Worm (Caenorhabditis elegans): ENCODE data around the gene mel-11.

Gene mel-11

ce11 chrII:9397496-9397895 is 39.2 kb downstream of the mel-11 start, which contains the start of gene Y51B9A.9:
Gene Y51B9A.9 (minus strand): TSS chrII:9397596.
- TF ChIP-seq blmp-1 (tag; optimal IDR thresholded peaks at IDR 0.05; ENCODE audit: insufficient read depth) (no peak), dmd-4 (tag; optimal IDR thresholded peaks at IDR 0.05) (no peak), lsy-2 (tag; optimal IDR thresholded peaks at IDR 0.05) (no peak), nhr-21 (tag; optimal IDR thresholded peaks at IDR 0.05) (no peak)

ce11 chrII:9398370-9398901 is 40.1 kb downstream of the mel-11 start, which contains the start of the genes Y51B9A.14 and Y51B9A.8:
Gene Y51B9A.14 (minus strand): TSS chrII:9398470.
Gene Y51B9A.8 (plus strand): TSS chrII:9398851.
- TF ChIP-seq C34F6.9 (tag; optimal IDR thresholded peaks at IDR 0.05) (no peak), nhr-6 (tag; optimal IDR thresholded peaks at IDR 0.05) (no peak), egl-27 (tag; optimal IDR thresholded peaks at IDR 0.05) (no peak), alr-1 (tag; optimal IDR thresholded peaks at IDR 0.05) (no peak), nhr-11 (tag; optimal IDR thresholded peaks at IDR 0.05) (no peak), mab-5 (tag; optimal IDR thresholded peaks at IDR 0.05) (no peak), nhr-10 (tag; optimal IDR thresholded peaks at IDR 0.05) (no peak), ZK546.5 (tag; optimal IDR thresholded peaks at IDR 0.05) (no peak), sma-3 (GFP tag; optimal IDR thresholded peaks at IDR 0.05) (no peak), nhr-77 (tag; optimal IDR thresholded peaks at IDR 0.05) (no peak), R02D3.7 (tag; optimal IDR thresholded peaks at IDR 0.05) (no peak), nhr-237 (tag; optimal IDR thresholded peaks at IDR 0.05) (no peak), nhr-21 (tag; optimal IDR thresholded peaks at IDR 0.05) (no peak), mdl-1 (tag; optimal IDR thresholded peaks at IDR 0.05) (no peak), mbf-1 (tag; optimal IDR thresholded peaks at IDR 0.05) (no peak), elt-1 (tag; optimal IDR thresholded peaks at IDR 0.05) (no peak)

ce11 chrII:9399746-9400145 is 41.4 kb downstream of the mel-11 start, which contains the start of gene Y51B9A.7:
Gene Y51B9A.7 (plus strand): TSS chrII:9400046.
- TF ChIP-seq skn-1 (tag; optimal IDR thresholded peaks at IDR 0.05) (no peak), ztf-11 (tag; optimal IDR thresholded peaks at IDR 0.05) (no peak), C34F6.9 (tag; optimal IDR thresholded peaks at IDR 0.05) (no peak), lin-13 (GFP tag; optimal IDR thresholded peaks at IDR 0.05) (no peak), mbf-1 (tag; optimal IDR thresholded peaks at IDR 0.05) (no peak), blmp-1 (tag; optimal IDR thresholded peaks at IDR 0.05; ENCODE audit: insufficient read depth) (no peak), lin-11 (tag; optimal IDR thresholded peaks at IDR 0.05) (no peak), mab-5 (tag; optimal IDR thresholded peaks at IDR 0.05) (no peak), Y55F3AM.14 (GFP tag; optimal IDR thresholded peaks at IDR 0.05) (no peak), peb-1 (tag; optimal IDR thresholded peaks at IDR 0.05) (no peak), nhr-6 (tag; optimal IDR thresholded peaks at IDR 0.05) (no peak), lsy-2 (tag; optimal IDR thresholded peaks at IDR 0.05) (no peak)

ce11 chrII:9403087-9403486 is 44.8 kb downstream of the mel-11 start, which contains the start of gene Y51B9A.6:
Gene Y51B9A.6 (minus strand): TSS chrII:9403187.
- TF ChIP-seq ztf-1 (GFP tag; conservative IDR thresholded peaks at IDR 0.05) (no peak), nhr-77 (tag; optimal IDR thresholded peaks at IDR 0.05) (no peak), lin-13 (GFP tag; optimal IDR thresholded peaks at IDR 0.05) (no peak), lin-11 (tag; optimal IDR thresholded peaks at IDR 0.05) (no peak), gmeb-1 (tag; optimal IDR thresholded peaks at IDR 0.05) (no peak), snpc-4 (tag; optimal IDR thresholded peaks at IDR 0.05) (no peak), nhr-25 (tag; optimal IDR thresholded peaks at IDR 0.05) (no peak), crh-2 (tag; optimal IDR thresholded peaks at IDR 0.05) (no peak), ceh-16 (tag; optimal IDR thresholded peaks at IDR 0.05) (no peak), sem-4 (tag; optimal IDR thresholded peaks at IDR 0.05) (no peak), lin-39 (tag; optimal IDR thresholded peaks at IDR 0.05) (no peak)

ce11 chrII:9403846-9404245 is 45.5 kb downstream of the mel-11 start, which contains the start of gene Y51B9A.5:
Gene Y51B9A.5 (plus strand): TSS chrII:9404146.
- no peak for TF ChIP-seq dmd-4 (tag; optimal IDR thresholded peaks at IDR 0.05)
- no peak for TF ChIP-seq lsy-2 (tag; optimal IDR thresholded peaks at IDR 0.05)
- TF ChIP-seq lin-13 (GFP tag; optimal IDR thresholded peaks at IDR 0.05) = no peak
- no peak for TF ChIP-seq elt-3 (tag; optimal IDR thresholded peaks at IDR 0.05)
- no peak for TF ChIP-seq F13H6.1 (tag; optimal IDR thresholded peaks at IDR 0.05)
- TF ChIP-seq lin-39 (tag; optimal IDR thresholded peaks at IDR 0.05) = no peak
- no peak for TF ChIP-seq peb-1 (tag; optimal IDR thresholded peaks at IDR 0.05)
- TF ChIP-seq sma-9 (GFP tag; optimal IDR thresholded peaks at IDR 0.05) = no peak
- no peak for TF ChIP-seq sma-9 (tag; optimal IDR thresholded peaks at IDR 0.05)
- TF ChIP-seq ztf-1 (GFP tag; conservative IDR thresholded peaks at IDR 0.05) = no peak
- TF ChIP-seq nhr-25 (tag; optimal IDR thresholded peaks at IDR 0.05) = no peak
- no peak for TF ChIP-seq C34F6.9 (tag; optimal IDR thresholded peaks at IDR 0.05)
- no peak for TF ChIP-seq ceh-82 (tag; optimal IDR thresholded peaks at IDR 0.05)
- TF ChIP-seq ceh-16 (tag; optimal IDR thresholded peaks at IDR 0.05) = no peak
